Fruit fly (Drosophila melanogaster) whole organism, embryonic: ENCODE results near the gene Dlic.

Source experiments
- Asciz ChIP-seq: fragments of 200-800 bp; sonication (Bioruptor generic); optimal IDR thresholded peaks from 2 replicates; lab custom pipeline; 2017; ENCODE audit warnings: missing biosample characterization, mild to moderate bottlenecking, missing genetic modification characterization, missing genetic modification reagents
- C15 ChIP-seq: fragments of 200-800 bp; sonication (Bioruptor generic); IDR thresholded peaks from 3 replicates; pipeline ENCODE4 v1.3.6; 2022; ENCODE audit warnings: missing biosample characterization, missing genetic modification characterization
- CG10366 ChIP-seq: fragments of 200-800 bp; sonication (Bioruptor generic); IDR thresholded peaks from 2 replicates; pipeline ENCODE4 v1.3.6; 2022; ENCODE audit warnings: missing biosample characterization, missing genetic modification characterization
- CG11504 ChIP-seq: fragments of 200-800 bp; sonication (Bioruptor generic); optimal IDR thresholded peaks from 3 replicates; lab custom pipeline; 2019; ENCODE audit warnings: missing biosample characterization, mild to moderate bottlenecking, missing genetic modification characterization, moderate library complexity
- CG1233 ChIP-seq: fragments of 200-800 bp; sonication (Bioruptor generic); optimal IDR thresholded peaks from 4 replicates; lab custom pipeline; 2018; ENCODE audit warnings: missing biosample characterization, mild to moderate bottlenecking, missing genetic modification characterization
- CG14710 ChIP-seq: fragments of 200-800 bp; sonication (Bioruptor generic); optimal IDR thresholded peaks from 3 replicates; lab custom pipeline; 2019; ENCODE audit warnings: missing biosample characterization, mild to moderate bottlenecking, missing genetic modification characterization, moderate library complexity
- CG14965 ChIP-seq: fragments of 200-800 bp; sonication (Bioruptor generic); optimal IDR thresholded peaks from 2 replicates; lab custom pipeline; 2016; ENCODE audit warnings: missing biosample characterization, missing genetic modification characterization, borderline replicate concordance
- CG17361 ChIP-seq: fragments of 200-800 bp; sonication (Bioruptor generic); IDR thresholded peaks from 3 replicates; pipeline ENCODE4 v1.3.6; 2022; ENCODE audit warnings: missing biosample characterization, missing genetic modification characterization
- CG1792 ChIP-seq: fragments of 200-800 bp; sonication (Bioruptor generic); optimal IDR thresholded peaks from 2 replicates; lab custom pipeline; 2016; ENCODE audit warnings: missing biosample characterization, missing genetic modification characterization
- CG18476 ChIP-seq: fragments of 200-800 bp; sonication (Bioruptor generic); optimal IDR thresholded peaks from 2 replicates; lab custom pipeline; 2016; ENCODE audit warnings: missing biosample characterization, mild to moderate bottlenecking, missing genetic modification characterization
- CG18599 ChIP-seq: fragments of 200-800 bp; sonication (Bioruptor generic); optimal IDR thresholded peaks from 3 replicates; lab custom pipeline; 2017; ENCODE audit warnings: missing biosample characterization, missing genetic modification characterization, mild to moderate bottlenecking, moderate library complexity, missing genetic modification reagents
- CG2199 ChIP-seq: fragments of 200-800 bp; sonication (Bioruptor generic); IDR thresholded peaks from 3 replicates; pipeline ENCODE4 v1.3.6; 2022; ENCODE audit warnings: missing biosample characterization, missing genetic modification characterization
- CG30020 ChIP-seq: fragments of 200-800 bp; optimal IDR thresholded peaks from 2 replicates; lab custom pipeline; 2019; ENCODE audit warnings: missing biosample characterization, mild to moderate bottlenecking, missing genetic modification characterization, moderate library complexity
- CG34422 ChIP-seq: fragments of 200-800 bp; sonication (Bioruptor generic); IDR thresholded peaks from 3 replicates; pipeline ENCODE4 v1.3.6; 2022; ENCODE audit warnings: missing biosample characterization, missing genetic modification characterization
- CG3847 ChIP-seq: fragments of 200-800 bp; sonication (Bioruptor generic); IDR thresholded peaks from 2 replicates; pipeline ENCODE4 v1.3.6; 2022; ENCODE audit warnings: missing biosample characterization, missing genetic modification characterization
- CG9437 ChIP-seq: fragments of 200-800 bp; sonication (Bioruptor generic); optimal IDR thresholded peaks from 2 replicates; lab custom pipeline; 2018; ENCODE audit warnings: missing biosample characterization, mild to moderate bottlenecking, missing genetic modification characterization
- CG9876 ChIP-seq: fragments of 200-800 bp; sonication (Bioruptor generic); optimal IDR thresholded peaks from 2 replicates; lab custom pipeline; 2016; ENCODE audit warnings: missing biosample characterization, missing genetic modification characterization
- Deaf1 ChIP-seq: fragments of 200-800 bp; optimal IDR thresholded peaks from 3 replicates; lab custom pipeline; 2019; ENCODE audit warnings: missing biosample characterization, mild to moderate bottlenecking, missing genetic modification characterization, moderate library complexity
- Doc3 ChIP-seq: fragments of 200-800 bp; sonication (Bioruptor generic); IDR thresholded peaks from 3 replicates; pipeline ENCODE4 v1.3.6; 2022; ENCODE audit warnings: missing biosample characterization, missing genetic modification characterization; ENCODE audit not compliant: partially characterized antibody
- Dp ChIP-seq: fragments of 200-800 bp; sonication (Bioruptor generic); optimal IDR thresholded peaks from 2 replicates; lab custom pipeline; 2018; ENCODE audit warnings: missing biosample characterization, mild to moderate bottlenecking, missing genetic modification characterization, moderate library complexity
- ERR ChIP-seq: fragments of 200-800 bp; sonication (Bioruptor generic); optimal IDR thresholded peaks from 2 replicates; lab custom pipeline; 2016; ENCODE audit warnings: missing biosample characterization, missing genetic modification characterization
- Fer3 ChIP-seq: fragments of 200-800 bp; sonication (Bioruptor generic); optimal IDR thresholded peaks from 2 replicates; lab custom pipeline; 2018; ENCODE audit warnings: missing biosample characterization, mild to moderate bottlenecking, missing genetic modification characterization, moderate library complexity
- Hsf ChIP-seq: fragments of 200-800 bp; sonication (Bioruptor generic); optimal IDR thresholded peaks from 3 replicates; lab custom pipeline; 2016; ENCODE audit warnings: missing biosample characterization, missing genetic modification characterization
- Opbp ChIP-seq: fragments of 200-800 bp; sonication (Bioruptor generic); IDR thresholded peaks from 3 replicates; pipeline ENCODE4 v1.3.6; 2022; ENCODE audit warnings: missing biosample characterization, missing genetic modification characterization; ENCODE audit not compliant: partially characterized antibody
- Spps ChIP-seq: fragments of 200-800 bp; sonication (Bioruptor generic); optimal IDR thresholded peaks from 2 replicates; lab custom pipeline; 2018; ENCODE audit warnings: missing biosample characterization, mild to moderate bottlenecking, missing genetic modification characterization
- Ssrp ChIP-seq: fragments of 200-800 bp; sonication (Bioruptor generic); optimal IDR thresholded peaks from 2 replicates; lab custom pipeline; 2018; ENCODE audit warnings: missing biosample characterization, mild to moderate bottlenecking, missing genetic modification characterization, moderate library complexity
- Stat92E ChIP-seq, 3 experiments: fragments of >200 bp in 2 of 3; fragments of 200-800 bp in 1 of 3; sonication (Bioruptor generic) in 1 of 3; optimal IDR thresholded peaks; 2 replicates each; lab custom pipeline; 2017 to 2019; ENCODE audit warnings: missing biosample characterization in 3 of 3, missing genetic modification characterization in 3 of 3, mild to moderate bottlenecking in 1 of 3, moderate library complexity in 1 of 3
- YL-1 ChIP-seq: fragments of 200-800 bp; sonication (Bioruptor generic); optimal IDR thresholded peaks from 3 replicates; lab custom pipeline; 2017; ENCODE audit warnings: missing biosample characterization, mild to moderate bottlenecking, missing genetic modification characterization
- ash1 ChIP-seq: fragments of 200-800 bp; sonication (Bioruptor generic); optimal IDR thresholded peaks from 2 replicates; lab custom pipeline; 2018; ENCODE audit warnings: missing biosample characterization, mild to moderate bottlenecking, missing genetic modification characterization
- cg ChIP-seq: fragments of 200-800 bp; sonication (Bioruptor generic); optimal IDR thresholded peaks from 3 replicates; lab custom pipeline; 2019; ENCODE audit warnings: missing biosample characterization, mild to moderate bottlenecking, missing genetic modification characterization, moderate library complexity
- corto ChIP-seq: fragments of 200-800 bp; sonication (Bioruptor generic); optimal IDR thresholded peaks from 2 replicates; lab custom pipeline; 2016; ENCODE audit warnings: missing biosample characterization, mild to moderate bottlenecking, missing genetic modification characterization, moderate library complexity
- crol ChIP-seq: fragments of 200-800 bp; sonication (Bioruptor generic); IDR thresholded peaks from 2 replicates; pipeline ENCODE4 v1.3.6; 2022; ENCODE audit warnings: missing biosample characterization, missing genetic modification characterization
- dpn ChIP-seq, 2 experiments: fragments of 200-800 bp; sonication (Bioruptor generic); optimal IDR thresholded peaks; 3 replicates each; lab custom pipeline; 2016; ENCODE audit warnings: missing biosample characterization in 2 of 2, missing genetic modification characterization in 2 of 2
- inv ChIP-seq: fragments of 200-800 bp; sonication (Bioruptor generic); IDR thresholded peaks from 2 replicates; pipeline ENCODE4 v1.3.6; 2022; ENCODE audit warnings: missing biosample characterization, missing genetic modification characterization; ENCODE audit not compliant: partially characterized antibody
- lab ChIP-seq: fragments of 200-800 bp; sonication (Bioruptor generic); optimal IDR thresholded peaks from 3 replicates; lab custom pipeline; 2017; ENCODE audit warnings: missing biosample characterization, missing genetic modification characterization, mild to moderate bottlenecking, moderate library complexity, missing genetic modification reagents
- mld ChIP-seq: fragments of 200-800 bp; sonication (Bioruptor generic); IDR thresholded peaks from 3 replicates; pipeline ENCODE4 v1.3.6; 2022; ENCODE audit warnings: missing biosample characterization, missing genetic modification characterization; ENCODE audit not compliant: partially characterized antibody
- pho ChIP-seq: fragments of 200-800 bp; sonication (Bioruptor generic); optimal IDR thresholded peaks from 2 replicates; lab custom pipeline; 2016; ENCODE audit warnings: missing biosample characterization, missing genetic modification characterization
- sc ChIP-seq, 3 experiments: fragments of >200 bp in 2 of 3; fragments of 200-800 bp in 1 of 3; sonication (Bioruptor generic) in 1 of 3; optimal IDR thresholded peaks; 2 replicates in 2 of 3; 3 replicates in 1 of 3; lab custom pipeline; 2017; ENCODE audit warnings: mild to moderate bottlenecking in 1 of 3, missing biosample characterization in 1 of 3, missing genetic modification characterization in 1 of 3, missing genetic modification reagents in 1 of 3
- slou ChIP-seq: fragments of 200-800 bp; sonication (Bioruptor generic); optimal IDR thresholded peaks from 3 replicates; lab custom pipeline; 2016; ENCODE audit warnings: missing biosample characterization, missing genetic modification characterization
- sug ChIP-seq: fragments of 200-800 bp; optimal IDR thresholded peaks from 2 replicates; lab custom pipeline; 2019; ENCODE audit warnings: missing biosample characterization, mild to moderate bottlenecking, missing genetic modification characterization, moderate library complexity
- tna ChIP-seq: fragments of 200-800 bp; sonication (Bioruptor generic); IDR thresholded peaks from 2 replicates; pipeline ENCODE4 v1.3.6; 2022; ENCODE audit warnings: missing biosample characterization, missing genetic modification characterization; ENCODE audit not compliant: partially characterized antibody
- toy ChIP-seq: fragments of 200-800 bp; sonication (Bioruptor generic); IDR thresholded peaks from 2 replicates; pipeline ENCODE4 v1.3.6; 2022; ENCODE audit warnings: missing biosample characterization, missing genetic modification characterization
- zen ChIP-seq: fragments of 200-800 bp; sonication (Bioruptor generic); optimal IDR thresholded peaks from 3 replicates; lab custom pipeline; 2018; ENCODE audit warnings: missing biosample characterization, mild to moderate bottlenecking, missing genetic modification characterization, moderate library complexity
- zen2 ChIP-seq: fragments of 200-800 bp; sonication (Bioruptor generic); IDR thresholded peaks from 3 replicates; pipeline ENCODE4 v1.3.6; 2022; ENCODE audit warnings: missing biosample characterization, missing genetic modification characterization; ENCODE audit not compliant: partially characterized antibody
- zf30C ChIP-seq: fragments of 200-800 bp; sonication (Bioruptor generic); optimal IDR thresholded peaks from 3 replicates; lab custom pipeline; 2018; ENCODE audit warnings: missing biosample characterization, mild to moderate bottlenecking, missing genetic modification characterization
- zfh1 ChIP-seq: fragments of 200-800 bp; sonication (Bioruptor generic); IDR thresholded peaks from 3 replicates; pipeline ENCODE4 v1.3.6; 2022; ENCODE audit warnings: missing biosample characterization, missing genetic modification characterization

Dlic gene

dm6 chrX:11124126-11124748 lies 30.0 kb upstream of the Dlic start, which contains the start of gene CG11122 (continued):
- TF ChIP-seq lab (GFP tag; lab: Kevin White, UChicago) = no peak
- no peak for TF ChIP-seq CG18476
- TF ChIP-seq CG14965 (GFP tag; lab: Kevin White, UChicago) = no peak
- TF ChIP-seq CG34422 (GFP tag; lab: Robert Waterston, UW) = no peak
- TF ChIP-seq CG2199 (GFP tag; lab: Robert Waterston, UW) = no peak
- TF ChIP-seq ash1 (GFP tag; lab: Kevin White, UChicago) = no peak
- TF ChIP-seq cg (GFP tag; lab: Kevin White, UChicago) = peak; percentile 66
- TF ChIP-seq zf30C (GFP tag; lab: Kevin White, UChicago) = no peak
- TF ChIP-seq YL-1 = no peak
- TF ChIP-seq Fer3 (tag; lab: Kevin White, UChicago) = no peak
- peak; percentile 91 for TF ChIP-seq crol
- no peak for TF ChIP-seq Asciz (GFP tag; lab: Kevin White, UChicago)
- no peak for TF ChIP-seq toy (GFP tag; lab: Robert Waterston, UW)
- TF ChIP-seq CG9876 = no peak
- TF ChIP-seq corto (GFP tag; lab: Kevin White, UChicago) = no peak
- no peak for TF ChIP-seq zen2 (GFP tag; lab: Robert Waterston, UW)
- TF ChIP-seq C15 = no peak
- TF ChIP-seq, all 482 proteins: peak for 14

dm6 chrX:11124749-11125508 lies 29.3 kb upstream of the Dlic start, which contains the start of gene Rpt3:
Gene Rpt3, plus strand, starts transcription at chrX:11125101.
- peak; percentile 15 for TF ChIP-seq Dp
- TF ChIP-seq Deaf1 (tag; lab: Kevin White, UChicago) = no peak
- TF ChIP-seq Stat92E (GFP tag; optimal IDR thresholded peaks at IDR 0.05; lab: Kevin White, UChicago) = no peak
- TF ChIP-seq CG3847 = no peak
- peak; percentile 6 for TF ChIP-seq Hsf (GFP tag; lab: Kevin White, UChicago)
- TF ChIP-seq CG1233 (GFP tag; lab: Kevin White, UChicago) = no peak
- no peak for TF ChIP-seq sc (optimal IDR thresholded peaks at IDR 0.05; lab: Kevin White, UChicago)
- TF ChIP-seq sc (GFP tag; optimal IDR thresholded peaks at IDR 0.05; lab: Kevin White, UChicago) = no peak
- no peak for TF ChIP-seq CG1792 (GFP tag; lab: Kevin White, UChicago)
- TF ChIP-seq zfh1 (GFP tag; lab: Robert Waterston, UW) = no peak
- TF ChIP-seq CG30020 = peak; percentile 27
- no peak; the same call in 2 of the 3 replicates for TF ChIP-seq CG17361
- TF ChIP-seq dpn (GFP tag; optimal IDR thresholded peaks at IDR 0.05; lab: Kevin White, UChicago) = peak in 1 of 2 experiments; percentile 24
- no peak for TF ChIP-seq ERR (GFP tag; lab: Kevin White, UChicago)
- TF ChIP-seq Doc3 (GFP tag; lab: Robert Waterston, UW) = peak; percentile 75
- TF ChIP-seq CG9437 = peak; percentile 5
- TF ChIP-seq CG14710 (tag; lab: Kevin White, UChicago) = peak; percentile 99
- TF ChIP-seq Opbp (GFP tag; lab: Robert Waterston, UW) = peak; percentile 67
- TF ChIP-seq Ssrp (tag; lab: Kevin White, UChicago) = no peak
- no peak for TF ChIP-seq sug (tag; lab: Kevin White, UChicago)
- peak; percentile 74; the same call in 1 of the 2 replicates for TF ChIP-seq inv
- peak; percentile 9; the same call in 1 of the 3 replicates for TF ChIP-seq mld (GFP tag; lab: Robert Waterston, UW)
- no peak for TF ChIP-seq tna (GFP tag; lab: Robert Waterston, UW)
- TF ChIP-seq Spps (tag; lab: Kevin White, UChicago) = no peak
- no peak for TF ChIP-seq CG10366 (GFP tag; lab: Robert Waterston, UW)
- no peak for TF ChIP-seq zen (tag; lab: Kevin White, UChicago)
- peak; percentile 26 for TF ChIP-seq pho
- no peak for TF ChIP-seq slou (GFP tag; lab: Kevin White, UChicago)
- TF ChIP-seq CG18599 (GFP tag; lab: Kevin White, UChicago) = no peak
- no peak for TF ChIP-seq CG11504 (tag; lab: Kevin White, UChicago)
